Worm (Caenorhabditis elegans) whole organism, young adult: Measurements from ENCODE around the gene C26E1.1.

Source experiments
- B0336.3 ChIP-seq: fragments of 200-800 bp; sonication (Bioruptor generic); IDR thresholded peaks from 2 replicates; pipeline ENCODE4 v1.3.6; 2022; ENCODE audit warnings: missing genetic modification characterization, missing compliant biosample characterization
- F23B12.7 ChIP-seq: sonication (generic microtip); optimal IDR thresholded peaks from 2 replicates; lab custom pipeline; 2017; ENCODE audit warnings: missing genetic modification characterization, mild to moderate bottlenecking, missing compliant biosample characterization, antibody characterized with exemption, moderate library complexity; ENCODE audit not compliant: insufficient read depth
- Y53G8AR.9 ChIP-seq: fragments of 200-800 bp; sonication (Bioruptor generic); conservative IDR thresholded peaks from 2 replicates; pipeline ENCODE4 v1.3.6; 2022; ENCODE audit warnings: missing genetic modification reagents, missing genetic modification characterization, missing compliant biosample characterization
- Y56A3A.18 ChIP-seq: fragments of 200-800 bp; sonication (Bioruptor generic); IDR thresholded peaks from 2 replicates; pipeline ENCODE4 v1.3.6; 2022; ENCODE audit warnings: missing genetic modification reagents, missing genetic modification characterization, missing compliant biosample characterization
- ama-1 ChIP-seq, 3 experiments: fragments of 150-350 bp in 1 of 3; sonication (generic microtip) in 2 of 3; optimal IDR thresholded peaks; 2 replicates each; lab custom pipeline; 2014 to 2018; ENCODE audit warnings: missing biosample characterization in 2 of 3, missing genetic modification characterization in 2 of 3, missing genetic modification reagents in 2 of 3
- aptf-3 ChIP-seq: fragments of 200-800 bp; sonication (Bioruptor generic); IDR thresholded peaks from 2 replicates; pipeline ENCODE4 v1.3.6; 2022; ENCODE audit warnings: missing genetic modification characterization, missing compliant biosample characterization
- ccch-3 ChIP-seq: fragments of 200-800 bp; sonication (Bioruptor generic); optimal IDR thresholded peaks from 2 replicates; lab custom pipeline; 2018; ENCODE audit warnings: mild to moderate bottlenecking, missing genetic modification characterization, missing compliant biosample characterization
- cebp-2 ChIP-seq: fragments of 200-800 bp; sonication (Bioruptor generic); IDR thresholded peaks from 2 replicates; pipeline ENCODE4 v1.3.6; 2022; ENCODE audit warnings: missing genetic modification characterization, missing compliant biosample characterization
- ceh-100 ChIP-seq: fragments of 200-800 bp; sonication (Bioruptor generic); IDR thresholded peaks from 2 replicates; pipeline ENCODE4 v1.3.6; 2022; ENCODE audit warnings: missing genetic modification reagents, missing genetic modification characterization, missing compliant biosample characterization
- ceh-27 ChIP-seq: fragments of 200-800 bp; sonication (Bioruptor generic); optimal IDR thresholded peaks from 2 replicates; lab custom pipeline; 2018; ENCODE audit warnings: mild to moderate bottlenecking, missing genetic modification characterization, moderate library complexity, missing compliant biosample characterization
- ceh-40 ChIP-seq: fragments of 200-800 bp; sonication (Bioruptor generic); IDR thresholded peaks from 2 replicates; pipeline ENCODE4 v1.3.6; 2022; ENCODE audit warnings: missing genetic modification characterization, missing compliant biosample characterization
- ceh-91 ChIP-seq: fragments of 200-800 bp; sonication (Bioruptor generic); IDR thresholded peaks from 2 replicates; pipeline ENCODE4 v1.3.6; 2022; ENCODE audit warnings: missing genetic modification reagents, missing genetic modification characterization, missing compliant biosample characterization
- egrh-3 ChIP-seq: fragments of 200-800 bp; sonication (Bioruptor generic); IDR thresholded peaks from 2 replicates; pipeline ENCODE4 v1.3.6; 2022; ENCODE audit warnings: missing genetic modification reagents, missing genetic modification characterization, missing compliant biosample characterization
- ets-4 ChIP-seq: fragments of 200-800 bp; sonication (Bioruptor generic); optimal IDR thresholded peaks from 2 replicates; lab custom pipeline; 2018; ENCODE audit warnings: mild to moderate bottlenecking, missing genetic modification characterization, missing compliant biosample characterization
- gei-17 ChIP-seq: fragments of 200-800 bp; sonication (Bioruptor generic); optimal IDR thresholded peaks from 2 replicates; lab custom pipeline; 2018; ENCODE audit warnings: mild to moderate bottlenecking, missing genetic modification characterization, missing compliant biosample characterization
- him-1 ChIP-seq: sonication (generic microtip); optimal IDR thresholded peaks from 2 replicates; lab custom pipeline; 2016; ENCODE audit warnings: missing genotype, missing genetic modification reagents, missing genetic modification characterization, missing compliant biosample characterization
- hmg-1.2 ChIP-seq: fragments of 200-800 bp; sonication (Bioruptor generic); IDR thresholded peaks from 2 replicates; pipeline ENCODE4 v1.3.6; 2022; ENCODE audit warnings: missing genetic modification reagents, missing genetic modification characterization, missing compliant biosample characterization
- hmg-20 ChIP-seq: fragments of 200-800 bp; sonication (Bioruptor generic); IDR thresholded peaks from 2 replicates; pipeline ENCODE4 v1.3.6; 2022; ENCODE audit warnings: missing genetic modification reagents, missing genetic modification characterization, missing compliant biosample characterization
- hrde-1 ChIP-seq: sonication (generic microtip); optimal IDR thresholded peaks from 2 replicates; lab custom pipeline; 2016; ENCODE audit warnings: missing genetic modification characterization, mild to moderate bottlenecking, missing compliant biosample characterization, moderate library complexity, missing genotype, missing genetic modification reagents, borderline replicate concordance
- hsf-1 ChIP-seq: fragments of 200-800 bp; sonication (Bioruptor generic); IDR thresholded peaks from 2 replicates; pipeline ENCODE4 v1.3.6; 2022; ENCODE audit warnings: missing genetic modification reagents, missing genetic modification characterization, missing compliant biosample characterization
- lag-1 ChIP-seq: fragments of 200-800 bp; sonication (Bioruptor generic); IDR thresholded peaks from 2 replicates; pipeline ENCODE4 v1.3.6; 2022; ENCODE audit warnings: missing genetic modification reagents, missing genetic modification characterization, missing compliant biosample characterization
- let-526 ChIP-seq: fragments of 200-800 bp; sonication (Bioruptor generic); IDR thresholded peaks from 2 replicates; pipeline ENCODE4 v1.3.6; 2022; ENCODE audit warnings: missing genetic modification reagents, missing genetic modification characterization, missing compliant biosample characterization
- lir-1 ChIP-seq: fragments of 200-800 bp; sonication (Bioruptor generic); conservative IDR thresholded peaks from 2 replicates; pipeline ENCODE4 v1.3.6; 2022; ENCODE audit warnings: missing genetic modification reagents, missing genetic modification characterization, missing compliant biosample characterization
- lsy-27 ChIP-seq: sonication (generic microtip); optimal IDR thresholded peaks from 2 replicates; lab custom pipeline; 2017; ENCODE audit warnings: missing genetic modification characterization, mild to moderate bottlenecking, missing compliant biosample characterization, antibody characterized with exemption, missing genotype, borderline replicate concordance; ENCODE audit not compliant: insufficient read depth
- madf-6 ChIP-seq: fragments of 200-800 bp; sonication (Bioruptor generic); IDR thresholded peaks from 2 replicates; pipeline ENCODE4 v1.3.6; 2022; ENCODE audit warnings: missing genetic modification reagents, missing genetic modification characterization, missing compliant biosample characterization
- madf-8 ChIP-seq: fragments of 200-800 bp; sonication (Bioruptor generic); conservative IDR thresholded peaks from 2 replicates; pipeline ENCODE4 v1.3.6; 2022; ENCODE audit warnings: missing genetic modification reagents, missing genetic modification characterization, missing compliant biosample characterization
- mcd-1 ChIP-seq: fragments of 200-800 bp; sonication (Bioruptor generic); IDR thresholded peaks from 2 replicates; pipeline ENCODE4 v1.3.6; 2022; ENCODE audit warnings: missing genetic modification reagents, missing genetic modification characterization, missing compliant biosample characterization
- mel-28 ChIP-seq: sonication (generic microtip); optimal IDR thresholded peaks from 2 replicates; lab custom pipeline; 2016; ENCODE audit warnings: borderline replicate concordance, mild to moderate bottlenecking, missing genetic modification characterization, missing compliant biosample characterization
- nhr-120 ChIP-seq: fragments of 200-800 bp; sonication (Bioruptor generic); IDR thresholded peaks from 2 replicates; pipeline ENCODE4 v1.3.6; 2022; ENCODE audit warnings: missing genetic modification characterization, missing compliant biosample characterization
- pha-4 ChIP-seq: fragments of 150-350 bp; sonication (generic microtip); optimal IDR thresholded peaks from 2 replicates; lab custom pipeline; 2014; ENCODE audit warnings: missing biosample characterization, missing genetic modification reagents, missing genetic modification characterization
- rec-8 ChIP-seq, 2 experiments: sonication (generic microtip); optimal IDR thresholded peaks; 2 replicates each; lab custom pipeline; 2016; ENCODE audit warnings: mild to moderate bottlenecking in 2 of 2, missing genetic modification characterization in 2 of 2, missing genetic modification reagents in 2 of 2, missing genotype in 2 of 2, missing biosample characterization in 1 of 2, missing compliant biosample characterization in 1 of 2, moderate library complexity in 1 of 2
- repo-1 ChIP-seq: sonication (generic microtip); optimal IDR thresholded peaks from 2 replicates; lab custom pipeline; 2017; ENCODE audit warnings: mild to moderate bottlenecking, missing genetic modification characterization, missing compliant biosample characterization
- rpc-1 ChIP-seq, 2 experiments: fragments of 150-350 bp in 1 of 2; sonication (generic microtip) in 1 of 2; optimal IDR thresholded peaks; 2 replicates each; lab custom pipeline; 2014 to 2018; ENCODE audit warnings: missing biosample characterization in 1 of 2, missing genetic modification characterization in 1 of 2, missing genetic modification reagents in 1 of 2, missing genotype in 1 of 2
- tbx-9 ChIP-seq: sonication (generic microtip); optimal IDR thresholded peaks from 2 replicates; lab custom pipeline; 2016; ENCODE audit warnings: borderline replicate concordance, missing genetic modification characterization, inconsistent platforms, missing compliant biosample characterization
- tlf-1 ChIP-seq: fragments of 200-800 bp; sonication (Bioruptor generic); optimal IDR thresholded peaks from 2 replicates; lab custom pipeline; 2018; ENCODE audit warnings: mild to moderate bottlenecking, missing genetic modification characterization, missing compliant biosample characterization
- xnd-1 ChIP-seq: sonication (generic microtip); optimal IDR thresholded peaks from 2 replicates; lab custom pipeline; 2016; ENCODE audit warnings: missing genotype, missing genetic modification reagents, missing genetic modification characterization, missing compliant biosample characterization
- ztf-3 ChIP-seq: fragments of 200-800 bp; sonication (Bioruptor generic); optimal IDR thresholded peaks from 2 replicates; lab custom pipeline; 2018; ENCODE audit warnings: mild to moderate bottlenecking, missing genetic modification characterization, missing compliant biosample characterization

Gene C26E1.1

ce11 chrV:13295859-13296258 lies 1.5 kb upstream of the C26E1.1 start, which contains the start of gene uig-1:
Gene uig-1 (minus strand): TSS chrV:13295978.
- TF ChIP-seq gei-17 (GFP tag; lab: Kevin White, UChicago) (no peak), lir-1 (GFP tag; lab: Robert Waterston, UW) (no peak), tbx-9 (tag; lab: Kevin White, UChicago) (no peak), ceh-40 (no peak), let-526 (no peak), ztf-3 (GFP tag; lab: Kevin White, UChicago) (no peak), F23B12.7 (tag; lab: Kevin White, UChicago) (no peak), Y56A3A.18 (GFP tag; lab: Robert Waterston, UW) (no peak), rec-8 (tag; optimal IDR thresholded peaks at IDR 0.05; lab: Kevin White, UChicago) (no peak), ceh-27 (GFP tag; lab: Kevin White, UChicago) (no peak), rpc-1 (optimal IDR thresholded peaks at IDR 0.05; lab: Kevin White, UChicago) (no peak), rpc-1 (tag; optimal IDR thresholded peaks at IDR 0.05; lab: Kevin White, UChicago) (no peak)

ce11 chrV:13298706-13299105 lies 1.4 kb downstream of the C26E1.1 start:
- no peak for TF ChIP-seq madf-6 (GFP tag; lab: Robert Waterston, UW)
- no peak for TF ChIP-seq ceh-91 (GFP tag; lab: Robert Waterston, UW)
- TF ChIP-seq mel-28 (tag; lab: Kevin White, UChicago) = no peak
- no peak for TF ChIP-seq lag-1 (GFP tag; lab: Robert Waterston, UW)
- TF ChIP-seq hmg-20 (GFP tag; lab: Robert Waterston, UW) = no peak

- TF ChIP-seq rpc-1 (optimal IDR thresholded peaks at IDR 0.05; lab: Kevin White, UChicago) (no peak), rpc-1 (tag; optimal IDR thresholded peaks at IDR 0.05; lab: Kevin White, UChicago) (no peak), lsy-27 (tag; lab: Kevin White, UChicago) (no peak), hmg-20 (GFP tag; lab: Robert Waterston, UW) (no peak), mel-28 (tag; lab: Kevin White, UChicago) (no peak), egrh-3 (GFP tag; lab: Robert Waterston, UW) (no peak), hsf-1 (no peak), F23B12.7 (tag; lab: Kevin White, UChicago) (no peak), B0336.3 (GFP tag; lab: Robert Waterston, UW) (no peak), ama-1 (optimal IDR thresholded peaks at IDR 0.05; lab: Kevin White, UChicago) (no peak), ama-1 (GFP tag; optimal IDR thresholded peaks at IDR 0.05; lab: Kevin White, UChicago) (no peak), him-1 (tag; lab: Kevin White, UChicago) (no peak)
These were observed 2.1 kb downstream of the C26E1.1 start for ce11 chrV:13299398-13299797.

- TF ChIP-seq pha-4 (tag; lab: Kevin White, UChicago) (no peak), aptf-3 (GFP tag; lab: Robert Waterston, UW) (no peak), ccch-3 (GFP tag; lab: Kevin White, UChicago) (no peak), cebp-2 (GFP tag; lab: Robert Waterston, UW) (no peak), tlf-1 (GFP tag; lab: Kevin White, UChicago) (no peak), ceh-100 (GFP tag; lab: Robert Waterston, UW) (no peak), hrde-1 (no peak), hmg-1.2 (GFP tag; lab: Robert Waterston, UW) (no peak), nhr-120 (GFP tag; lab: Robert Waterston, UW) (no peak), lsy-27 (tag; lab: Kevin White, UChicago) (no peak), madf-8 (GFP tag; lab: Robert Waterston, UW) (no peak), ceh-40 (no peak), xnd-1 (tag; lab: Kevin White, UChicago) (no peak), ets-4 (GFP tag; lab: Kevin White, UChicago) (no peak), B0336.3 (GFP tag; lab: Robert Waterston, UW) (no peak), repo-1 (tag; lab: Kevin White, UChicago) (no peak), mcd-1 (GFP tag; lab: Robert Waterston, UW) (no peak), Y53G8AR.9 (GFP tag; lab: Robert Waterston, UW) (no peak), hsf-1 (no peak)
These were observed 3.2 kb downstream of the C26E1.1 start for ce11 chrV:13300492-13300891.
